Fruit fly (Drosophila melanogaster) whole organism, embryonic: ENCODE measurements around the gene Prosbeta6.
A peak's percentile ranks its signal among the peaks of the same experiment; 100 is the strongest.

ENCODE experiments used
- Asciz ChIP-seq: fragments of 200-800 bp; sonication (Bioruptor generic); optimal IDR thresholded peaks from 2 replicates; lab custom pipeline; 2017; ENCODE audit warnings: missing biosample characterization, mild to moderate bottlenecking, missing genetic modification characterization, missing genetic modification reagents
- CG10274 ChIP-seq: fragments of 200-800 bp; sonication (Bioruptor generic); optimal IDR thresholded peaks from 3 replicates; lab custom pipeline; 2017; ENCODE audit warnings: missing biosample characterization, mild to moderate bottlenecking, missing genetic modification characterization
- CG11695 ChIP-seq: fragments of 200-800 bp; sonication (Bioruptor generic); IDR thresholded peaks from 3 replicates; pipeline ENCODE4 v1.3.6; 2022; ENCODE audit warnings: missing biosample characterization, missing genetic modification characterization
- CG1233 ChIP-seq: fragments of 200-800 bp; sonication (Bioruptor generic); optimal IDR thresholded peaks from 4 replicates; lab custom pipeline; 2018; ENCODE audit warnings: missing biosample characterization, mild to moderate bottlenecking, missing genetic modification characterization
- CG13287 ChIP-seq: fragments of 200-800 bp; sonication (Bioruptor generic); IDR thresholded peaks from 2 replicates; pipeline ENCODE4 v1.3.6; 2022; ENCODE audit warnings: missing biosample characterization, missing genetic modification characterization; ENCODE audit not compliant: partially characterized antibody
- CG14710 ChIP-seq: fragments of 200-800 bp; sonication (Bioruptor generic); optimal IDR thresholded peaks from 3 replicates; lab custom pipeline; 2019; ENCODE audit warnings: missing biosample characterization, mild to moderate bottlenecking, missing genetic modification characterization, moderate library complexity
- CG14860 ChIP-seq: fragments of 200-800 bp; sonication (Bioruptor generic); IDR thresholded peaks from 3 replicates; pipeline ENCODE4 v1.3.6; 2022; ENCODE audit warnings: missing biosample characterization, missing genetic modification characterization; ENCODE audit not compliant: partially characterized antibody
- CG15514 ChIP-seq: fragments of 200-800 bp; sonication (Bioruptor generic); optimal IDR thresholded peaks from 3 replicates; lab custom pipeline; 2017; ENCODE audit warnings: missing biosample characterization, missing genetic modification characterization, mild to moderate bottlenecking, moderate library complexity, missing genetic modification reagents
- CG1603 ChIP-seq: fragments of 200-800 bp; sonication (Bioruptor generic); optimal IDR thresholded peaks from 2 replicates; lab custom pipeline; 2019; ENCODE audit warnings: missing biosample characterization, mild to moderate bottlenecking, missing genetic modification characterization, moderate library complexity
- CG1647 ChIP-seq: fragments of 200-800 bp; sonication (Bioruptor generic); optimal IDR thresholded peaks from 3 replicates; lab custom pipeline; 2016; ENCODE audit warnings: missing biosample characterization, missing genetic modification characterization
- CG17328 ChIP-seq: fragments of 200-800 bp; sonication (Bioruptor generic); IDR thresholded peaks from 2 replicates; pipeline ENCODE4 v1.3.6; 2022; ENCODE audit warnings: missing biosample characterization, missing genetic modification characterization
- CG17568 ChIP-seq: fragments of 200-800 bp; sonication (Bioruptor generic); optimal IDR thresholded peaks from 2 replicates; lab custom pipeline; 2018; ENCODE audit warnings: missing biosample characterization, mild to moderate bottlenecking, missing genetic modification characterization, moderate library complexity
- CG17612 ChIP-seq: fragments of 200-800 bp; sonication (Bioruptor generic); IDR thresholded peaks from 2 replicates; pipeline ENCODE4 v1.3.6; 2022; ENCODE audit warnings: missing biosample characterization, missing genetic modification characterization
- CG18011 ChIP-seq: fragments of 200-800 bp; sonication (Bioruptor generic); optimal IDR thresholded peaks from 2 replicates; lab custom pipeline; 2017; ENCODE audit warnings: missing biosample characterization, missing genetic modification characterization, mild to moderate bottlenecking, moderate library complexity, missing genotype
- CG18599 ChIP-seq: fragments of 200-800 bp; sonication (Bioruptor generic); optimal IDR thresholded peaks from 3 replicates; lab custom pipeline; 2017; ENCODE audit warnings: missing biosample characterization, missing genetic modification characterization, mild to moderate bottlenecking, moderate library complexity, missing genetic modification reagents
- CG2199 ChIP-seq: fragments of 200-800 bp; sonication (Bioruptor generic); IDR thresholded peaks from 3 replicates; pipeline ENCODE4 v1.3.6; 2022; ENCODE audit warnings: missing biosample characterization, missing genetic modification characterization
- CG2202 ChIP-seq: fragments of 200-800 bp; sonication (Bioruptor generic); optimal IDR thresholded peaks from 2 replicates; lab custom pipeline; 2018; ENCODE audit warnings: missing biosample characterization, mild to moderate bottlenecking, missing genetic modification characterization
- CG2712 ChIP-seq: fragments of 200-800 bp; optimal IDR thresholded peaks from 3 replicates; lab custom pipeline; 2019; ENCODE audit warnings: missing biosample characterization, mild to moderate bottlenecking, missing genetic modification characterization, moderate library complexity
- CG3065 ChIP-seq: fragments of 200-800 bp; sonication (Bioruptor generic); optimal IDR thresholded peaks from 2 replicates; lab custom pipeline; 2016; ENCODE audit warnings: missing biosample characterization, missing genetic modification characterization
- CG31224 ChIP-seq: fragments of 200-800 bp; sonication (Bioruptor generic); IDR thresholded peaks from 2 replicates; pipeline ENCODE4 v1.3.6; 2022; ENCODE audit warnings: missing biosample characterization, missing genetic modification characterization
- CG6791 ChIP-seq: fragments of 200-800 bp; sonication (Bioruptor generic); IDR thresholded peaks from 3 replicates; pipeline ENCODE4 v1.3.6; 2022; ENCODE audit warnings: missing biosample characterization, missing genetic modification characterization; ENCODE audit not compliant: partially characterized antibody
- CHES-1-like ChIP-seq: fragments of 200-800 bp; sonication (Bioruptor generic); optimal IDR thresholded peaks from 2 replicates; lab custom pipeline; 2016; ENCODE audit warnings: missing biosample characterization, missing genetic modification characterization
- Camta ChIP-seq: fragments of 200-800 bp; sonication (Bioruptor generic); optimal IDR thresholded peaks from 2 replicates; lab custom pipeline; 2016; ENCODE audit warnings: missing biosample characterization, missing genetic modification characterization
- D19A ChIP-seq: fragments of 200-800 bp; optimal IDR thresholded peaks from 3 replicates; lab custom pipeline; 2019; ENCODE audit warnings: missing biosample characterization, mild to moderate bottlenecking, missing genetic modification characterization, moderate library complexity
- Dbx ChIP-seq: fragments of 200-800 bp; sonication (Bioruptor generic); IDR thresholded peaks from 3 replicates; pipeline ENCODE4 v1.3.6; 2022; ENCODE audit warnings: missing biosample characterization, missing genetic modification characterization
- Drgx ChIP-seq: fragments of 200-800 bp; sonication (Bioruptor generic); IDR thresholded peaks from 2 replicates; pipeline ENCODE4 v1.3.6; 2022; ENCODE audit warnings: missing biosample characterization, missing genetic modification characterization
- Ets65A ChIP-seq: fragments of 200-800 bp; sonication (Bioruptor generic); peaks from one replicate; lab custom pipeline; 2016; ENCODE audit warnings: missing biosample characterization, missing genetic modification characterization
- HmgZ ChIP-seq: fragments of 200-800 bp; sonication (Bioruptor generic); optimal IDR thresholded peaks from 2 replicates; lab custom pipeline; 2018; ENCODE audit warnings: missing biosample characterization, mild to moderate bottlenecking, missing genetic modification characterization
- Meics ChIP-seq: fragments of 200-800 bp; sonication (Bioruptor generic); optimal IDR thresholded peaks from 2 replicates; lab custom pipeline; 2017; ENCODE audit warnings: missing biosample characterization, mild to moderate bottlenecking, missing genetic modification characterization
- Nf-YA ChIP-seq: fragments of 200-800 bp; sonication (Bioruptor generic); IDR thresholded peaks from 2 replicates; pipeline ENCODE4 v1.3.6; 2022; ENCODE audit warnings: missing biosample characterization, missing genetic modification characterization
- Optix ChIP-seq: fragments of 200-800 bp; sonication (Bioruptor generic); IDR thresholded peaks from 3 replicates; pipeline ENCODE4 v1.3.6; 2022; ENCODE audit warnings: missing biosample characterization, missing genetic modification characterization
- Rx ChIP-seq: fragments of 200-800 bp; sonication (Bioruptor generic); IDR thresholded peaks from 2 replicates; pipeline ENCODE4 v1.3.6; 2022; ENCODE audit warnings: missing biosample characterization, missing genetic modification characterization
- Sin3A ChIP-seq: fragments of >200 bp; optimal IDR thresholded peaks from 2 replicates; lab custom pipeline; 2018
- ab ChIP-seq: fragments of 200-800 bp; sonication (Bioruptor generic); optimal IDR thresholded peaks from 2 replicates; lab custom pipeline; 2016; ENCODE audit warnings: missing biosample characterization, missing genetic modification characterization
- ara ChIP-seq: fragments of 200-800 bp; sonication (Bioruptor generic); IDR thresholded peaks from 2 replicates; pipeline ENCODE4 v1.3.6; 2022; ENCODE audit warnings: missing biosample characterization, missing genetic modification characterization
- bsh ChIP-seq, 2 experiments: fragments of 200-800 bp; sonication (Bioruptor generic); optimal IDR thresholded peaks; 2 replicates each; lab custom pipeline; 2017 to 2018; ENCODE audit warnings: mild to moderate bottlenecking in 2 of 2, missing biosample characterization in 2 of 2, missing genetic modification characterization in 2 of 2, moderate library complexity in 1 of 2
- chm ChIP-seq: fragments of 200-800 bp; sonication (Bioruptor generic); IDR thresholded peaks from 2 replicates; pipeline ENCODE4 v1.3.6; 2022; ENCODE audit warnings: missing biosample characterization, missing genetic modification characterization
- croc ChIP-seq: fragments of 200-800 bp; sonication (Bioruptor generic); conservative IDR thresholded peaks from 3 replicates; pipeline ENCODE4 v1.3.6; 2022; ENCODE audit warnings: missing biosample characterization, missing genetic modification characterization
- dysf ChIP-seq: fragments of 200-800 bp; sonication (Bioruptor generic); IDR thresholded peaks from 3 replicates; pipeline ENCODE4 v1.3.6; 2022; ENCODE audit warnings: missing biosample characterization, missing genetic modification characterization
- ftz-f1 ChIP-seq: fragments of 200-800 bp; sonication (Bioruptor generic); optimal IDR thresholded peaks from 2 replicates; lab custom pipeline; 2016; ENCODE audit warnings: missing biosample characterization, missing genetic modification characterization
- fu2 ChIP-seq: fragments of 200-800 bp; sonication (Bioruptor generic); optimal IDR thresholded peaks from 2 replicates; lab custom pipeline; 2016; ENCODE audit warnings: missing biosample characterization, missing genetic modification characterization
- gcm2 ChIP-seq: fragments of 200-800 bp; sonication (Bioruptor generic); optimal IDR thresholded peaks from 2 replicates; lab custom pipeline; 2016; ENCODE audit warnings: missing biosample characterization, missing genetic modification characterization
- hkb ChIP-seq, 2 experiments: fragments of 200-800 bp in 1 of 2; fragments of >200 bp in 1 of 2; sonication (Bioruptor generic) in 1 of 2; IDR thresholded peaks in 1 of 2; optimal IDR thresholded peaks in 1 of 2; 2 replicates each; pipeline versions ENCODE4 v1.3.6 to Lab custom; 2017 to 2022; ENCODE audit warnings: missing biosample characterization in 1 of 2, missing genetic modification characterization in 1 of 2
- ind ChIP-seq: fragments of 200-800 bp; sonication (Bioruptor generic); optimal IDR thresholded peaks from 3 replicates; lab custom pipeline; 2016; ENCODE audit warnings: missing biosample characterization, missing genetic modification characterization
- lbe ChIP-seq: fragments of 200-800 bp; sonication (Bioruptor generic); optimal IDR thresholded peaks from 2 replicates; lab custom pipeline; 2016; ENCODE audit warnings: missing biosample characterization, mild to moderate bottlenecking, missing genetic modification characterization
- odd ChIP-seq: fragments of 200-800 bp; sonication (Bioruptor generic); optimal IDR thresholded peaks from 2 replicates; lab custom pipeline; 2017; ENCODE audit warnings: missing biosample characterization, mild to moderate bottlenecking, missing genetic modification characterization
- pan ChIP-seq, 4 experiments: fragments of >200 bp in 3 of 4; fragments of 200-800 bp in 1 of 4; sonication (Bioruptor generic) in 1 of 4; optimal IDR thresholded peaks in 3 of 4; IDR thresholded peaks in 1 of 4; 2 replicates each; pipeline versions ENCODE4 v1.3.6 to Lab custom; 2017 to 2022; ENCODE audit warnings: missing biosample characterization in 2 of 4, missing genetic modification characterization in 2 of 4, mixed read lengths in 1 of 4
- pb ChIP-seq: fragments of 200-800 bp; sonication (Bioruptor generic); optimal IDR thresholded peaks from 3 replicates; lab custom pipeline; 2016; ENCODE audit warnings: missing biosample characterization, missing genetic modification characterization
- schlank ChIP-seq: fragments of 200-800 bp; sonication (Bioruptor generic); optimal IDR thresholded peaks from 2 replicates; lab custom pipeline; 2018; ENCODE audit warnings: missing biosample characterization, mild to moderate bottlenecking, missing genetic modification characterization

Gene Prosbeta6

DNA sequence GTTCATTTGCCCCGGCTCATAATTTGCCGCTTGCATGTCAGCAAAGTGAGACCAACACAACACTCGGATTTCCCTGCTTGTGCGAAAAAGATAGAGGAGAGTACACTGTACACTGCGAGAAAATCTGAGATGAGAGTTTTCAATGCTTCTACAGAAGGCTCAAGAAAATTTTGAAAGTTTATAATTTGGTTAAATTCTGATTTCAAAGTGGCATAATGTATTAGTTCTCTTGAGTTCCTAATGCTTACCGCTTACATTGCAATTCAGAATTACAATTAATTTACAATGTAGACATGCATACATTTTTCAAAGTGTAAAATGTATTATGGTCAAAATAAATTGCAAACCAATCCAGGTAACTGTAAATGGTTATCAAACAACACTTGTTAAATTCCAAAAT is 32.7 kb upstream of the Prosbeta6 start (continued):
- TF ChIP-seq Drgx (GFP tag; lab: Robert Waterston, UW) (peak; percentile 54; the same call in 1 of the 2 replicates), ind (no peak), Asciz (GFP tag; lab: Kevin White, UChicago) (peak; percentile 19), CG31224 (GFP tag; lab: Robert Waterston, UW) (no peak), pan (optimal IDR thresholded peaks at IDR 0.05; lab: Kevin White, UChicago) (no peak), pan (GFP tag; optimal IDR thresholded peaks at IDR 0.05 in 1 of 2, IDR thresholded peaks at IDR 0.05 in 1 of 2) (no peak), Optix (GFP tag; lab: Robert Waterston, UW) (no peak)

DNA sequence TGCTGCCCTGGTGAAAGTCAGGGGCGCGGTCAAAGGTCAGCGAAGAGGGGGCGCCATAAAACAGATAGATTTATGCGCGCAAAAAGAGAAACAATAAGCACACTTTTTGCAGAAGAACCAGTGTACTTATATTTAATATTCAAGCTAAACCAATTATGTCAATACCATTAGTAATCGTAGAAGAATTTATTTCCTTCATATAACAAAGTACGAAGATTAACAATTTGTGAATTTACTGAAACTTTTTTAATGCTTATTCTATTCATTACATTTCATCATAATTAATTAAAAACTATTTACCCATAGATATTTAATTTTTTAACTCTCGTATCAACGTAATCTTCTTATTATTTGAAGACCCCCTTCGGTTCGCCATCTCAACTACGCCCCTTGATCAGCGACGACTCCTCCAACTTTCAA is 31.9 kb upstream of the Prosbeta6 start:
- TF ChIP-seq odd (GFP tag; lab: Kevin White, UChicago) (peak; percentile 53), CG14710 (peak; percentile 73), ftz-f1 (GFP tag; lab: Kevin White, UChicago) (no peak), Camta (GFP tag; lab: Kevin White, UChicago) (no peak), schlank (tag; lab: Kevin White, UChicago) (no peak), gcm2 (no peak), CG1233 (GFP tag; lab: Kevin White, UChicago) (peak; percentile 56), Meics (GFP tag; lab: Kevin White, UChicago) (peak; percentile 23), lbe (GFP tag; lab: Kevin White, UChicago) (no peak), dysf (GFP tag; lab: Robert Waterston, UW) (no peak), fu2 (GFP tag; lab: Kevin White, UChicago) (no peak), Sin3A (lab: Kevin White, UChicago) (no peak), CG17568 (GFP tag; lab: Kevin White, UChicago) (no peak), Nf-YA (GFP tag; lab: Robert Waterston, UW) (no peak), Ets65A (no peak), CG13287 (no peak), CG1603 (tag; lab: Kevin White, UChicago) (peak; percentile 42), CHES-1-like (GFP tag; lab: Kevin White, UChicago) (no peak), CG17328 (no peak), CG18011 (GFP tag; lab: Kevin White, UChicago) (no peak), Dbx (GFP tag; lab: Robert Waterston, UW) (no peak), hkb (optimal IDR thresholded peaks at IDR 0.05; lab: Kevin White, UChicago) (no peak), hkb (GFP tag; IDR thresholded peaks at IDR 0.05; lab: Robert Waterston, UW) (peak; percentile 28; the same call in 1 of the 2 replicates), CG18599 (peak; percentile 25), CG6791 (GFP tag; lab: Robert Waterston, UW) (no peak), ab (GFP tag; lab: Kevin White, UChicago) (no peak), CG11695 (GFP tag; lab: Robert Waterston, UW) (no peak), CG14860 (GFP tag; lab: Robert Waterston, UW) (no peak), pb (no peak), HmgZ (tag; lab: Kevin White, UChicago) (no peak), CG3065 (GFP tag; lab: Kevin White, UChicago) (no peak), CG2712 (peak; percentile 86), CG17612 (GFP tag; lab: Robert Waterston, UW) (no peak), chm (no peak), CG2199 (GFP tag; lab: Robert Waterston, UW) (no peak), CG10274 (no peak), CG15514 (GFP tag; lab: Kevin White, UChicago) (no peak), CG1647 (GFP tag; lab: Kevin White, UChicago) (no peak), Rx (GFP tag; lab: Robert Waterston, UW) (peak; percentile 38), D19A (tag; lab: Kevin White, UChicago) (peak; percentile 65), croc (peak; percentile 52; the same call in 1 of the 3 replicates), CG2202 (tag; lab: Kevin White, UChicago) (peak; percentile 34), ara (GFP tag; lab: Robert Waterston, UW) (peak; percentile 64; the same call in 1 of the 2 replicates), bsh (GFP tag; optimal IDR thresholded peaks at IDR 0.05; lab: Kevin White, UChicago) (peak; percentile 63 to 75)
